Fruit fly (Drosophila melanogaster): ENCODE results near the gene upd3.

Gene upd3

dm6 chrX:18312445-18312911 is 35.4 kb downstream of the upd3 start (continued):
- TF ChIP-seq zfh2 (GFP tag; optimal IDR thresholded peaks at IDR 0.05) (no peak), CG34224 (GFP tag; IDR thresholded peaks at IDR 0.05; ENCODE audit: partially characterized antibody) (peak; percentile 67), bowl (GFP tag; IDR thresholded peaks at IDR 0.05) (no peak), CG7987 (GFP tag; optimal IDR thresholded peaks at IDR 0.05) (no peak), CG6791 (GFP tag; IDR thresholded peaks at IDR 0.05; ENCODE audit: partially characterized antibody) (peak; percentile 49; the same call in 2 of the 3 replicates), vvl (GFP tag; IDR thresholded peaks at IDR 0.05) (peak; percentile 32; the same call in 1 of the 2 replicates), CG15269 (tag; optimal IDR thresholded peaks at IDR 0.05) (no peak), bsh (GFP tag; optimal IDR thresholded peaks at IDR 0.05) (no peak), z (GFP tag; IDR thresholded peaks at IDR 0.05) (peak; percentile 99), oc (tag; optimal IDR thresholded peaks at IDR 0.05) (no peak), Dbx (GFP tag; IDR thresholded peaks at IDR 0.05) (0 out of 3 replicates have a peak, but pooled peaks have one; percentile 49), CG15601 (tag; optimal IDR thresholded peaks at IDR 0.05) (no peak), TFAM (GFP tag; optimal IDR thresholded peaks at IDR 0.05) (no peak), sr (GFP tag; IDR thresholded peaks at IDR 0.05) (0 out of 3 replicates have a peak, but pooled peaks have one; percentile 33), CG17829 (tag; optimal IDR thresholded peaks at IDR 0.05) (no peak), crol (GFP tag; IDR thresholded peaks at IDR 0.05) (peak; percentile 83), CG2875 (GFP tag; optimal IDR thresholded peaks at IDR 0.05) (no peak), eve (GFP tag; optimal IDR thresholded peaks at IDR 0.05) (no peak), ara (GFP tag; IDR thresholded peaks at IDR 0.05) (no peak), CG13287 (GFP tag; IDR thresholded peaks at IDR 0.05; ENCODE audit: partially characterized antibody) (peak; percentile 69), Nf-YA (GFP tag; IDR thresholded peaks at IDR 0.05) (peak; percentile 84), CG1832 (GFP tag; optimal IDR thresholded peaks at IDR 0.05) (peak; percentile 83), Adf1 (GFP tag; IDR thresholded peaks at IDR 0.05) (peak; percentile 84), CG16813 (GFP tag; IDR thresholded peaks at IDR 0.05; ENCODE audit: partially characterized antibody) (peak; percentile 36; the same call in 1 of the 3 replicates), Bgb (GFP tag; IDR thresholded peaks at IDR 0.05; ENCODE audit: partially characterized antibody) (peak; percentile 51; the same call in 1 of the 2 replicates), H15 (GFP tag; IDR thresholded peaks at IDR 0.05) (no peak), Scr (GFP tag; IDR thresholded peaks at IDR 0.05; ENCODE audit: partially characterized antibody) (peak; percentile 54), MTF-1 (GFP tag; optimal IDR thresholded peaks at IDR 0.05; ENCODE audit: borderline replicate concordance) (no peak), BEAF-32 (GFP tag; optimal IDR thresholded peaks at IDR 0.05) (no peak), CG17912 (GFP tag; optimal IDR thresholded peaks at IDR 0.05) (no peak), CG11560 (tag; IDR thresholded peaks at IDR 0.05) (no peak), Med (GFP tag) (peak; percentile 59), CG12744 (GFP tag; optimal IDR thresholded peaks at IDR 0.05) (no peak), unpg (GFP tag; optimal IDR thresholded peaks at IDR 0.05) (no peak), CG11456 (GFP tag; IDR thresholded peaks at IDR 0.05) (no peak), Oaz (GFP tag; IDR thresholded peaks at IDR 0.05) (no peak), CG33213 (GFP tag; optimal IDR thresholded peaks at IDR 0.05) (no peak), HHEX (GFP tag; optimal IDR thresholded peaks at IDR 0.05) (no peak), dimm (GFP tag; IDR thresholded peaks at IDR 0.05) (no peak), ind (GFP tag; optimal IDR thresholded peaks at IDR 0.05) (no peak), sna (GFP tag; IDR thresholded peaks at IDR 0.05; ENCODE audit: partially characterized antibody) (peak; percentile 59), tup (GFP tag; optimal IDR thresholded peaks at IDR 0.05) (no peak), Jarid2 (GFP tag; optimal IDR thresholded peaks at IDR 0.05) (peak; percentile 71), CG8924 (tag; optimal IDR thresholded peaks at IDR 0.05) (no peak), Trl (optimal IDR thresholded peaks at IDR 0.05) (peak; percentile 87 to 97), Trl (GFP tag; optimal IDR thresholded peaks at IDR 0.05) (no peak), zfh1 (GFP tag; IDR thresholded peaks at IDR 0.05) (0 out of 3 replicates have a peak, but pooled peaks have one; percentile 18), Abd-B (GFP tag; optimal IDR thresholded peaks at IDR 0.05) (no peak), CG13775 (GFP tag; optimal IDR thresholded peaks at IDR 0.05) (no peak), bbx (GFP tag; IDR thresholded peaks at IDR 0.05; ENCODE audit: partially characterized antibody) (peak; percentile 62)
